Worm (Caenorhabditis elegans) whole organism, midembryonic: ENCODE results near the gene Y71H10B.1.

ENCODE experiments used
- T22C8.4 ChIP-seq: fragments of 200-800 bp; sonication (Bioruptor generic); IDR thresholded peaks from 2 replicates; pipeline ENCODE4 v1.3.6; 2022; ENCODE audit warnings: missing genetic modification characterization, missing compliant biosample characterization
- cog-1 ChIP-seq: sonication (generic microtip); optimal IDR thresholded peaks from 2 replicates; lab custom pipeline; 2016; ENCODE audit warnings: missing genetic modification characterization, missing compliant biosample characterization
- flt-1 ChIP-seq: fragments of 200-800 bp; sonication (Bioruptor generic); IDR thresholded peaks from 2 replicates; pipeline ENCODE4 v1.3.6; 2022; ENCODE audit warnings: missing genetic modification characterization, missing compliant biosample characterization
- klf-2 ChIP-seq: fragments of 200-800 bp; sonication (Bioruptor generic); conservative IDR thresholded peaks from 2 replicates; pipeline ENCODE4 v1.3.6; 2022; ENCODE audit warnings: missing genetic modification reagents, missing genetic modification characterization, missing compliant biosample characterization
- med-1 ChIP-seq: sonication (generic microtip); optimal IDR thresholded peaks from 2 replicates; lab custom pipeline; 2017; ENCODE audit warnings: missing genetic modification characterization, mild to moderate bottlenecking, missing compliant biosample characterization, antibody characterized with exemption, missing genetic modification reagents; ENCODE audit not compliant: insufficient read depth
- ref-1 ChIP-seq: fragments of 200-800 bp; sonication (Bioruptor generic); conservative IDR thresholded peaks from 2 replicates; pipeline ENCODE4 v1.3.6; 2022; ENCODE audit warnings: missing genetic modification reagents, missing genetic modification characterization, missing compliant biosample characterization
- tab-1 ChIP-seq: fragments of 200-800 bp; sonication (Bioruptor generic); IDR thresholded peaks from 2 replicates; pipeline ENCODE4 v1.3.6; 2022; ENCODE audit warnings: missing genetic modification characterization, missing compliant biosample characterization
- ztf-23 ChIP-seq: fragments of 200-800 bp; sonication (Bioruptor generic); IDR thresholded peaks from 2 replicates; pipeline ENCODE4 v1.3.6; 2022; ENCODE audit warnings: missing genetic modification reagents, missing genetic modification characterization, missing compliant biosample characterization
- ztf-29 ChIP-seq: fragments of 200-800 bp; sonication (Bioruptor generic); IDR thresholded peaks from 2 replicates; pipeline ENCODE4 v1.3.6; 2022; ENCODE audit warnings: missing genetic modification reagents, missing genetic modification characterization, missing compliant biosample characterization

The Y71H10B.1 gene

DNA sequence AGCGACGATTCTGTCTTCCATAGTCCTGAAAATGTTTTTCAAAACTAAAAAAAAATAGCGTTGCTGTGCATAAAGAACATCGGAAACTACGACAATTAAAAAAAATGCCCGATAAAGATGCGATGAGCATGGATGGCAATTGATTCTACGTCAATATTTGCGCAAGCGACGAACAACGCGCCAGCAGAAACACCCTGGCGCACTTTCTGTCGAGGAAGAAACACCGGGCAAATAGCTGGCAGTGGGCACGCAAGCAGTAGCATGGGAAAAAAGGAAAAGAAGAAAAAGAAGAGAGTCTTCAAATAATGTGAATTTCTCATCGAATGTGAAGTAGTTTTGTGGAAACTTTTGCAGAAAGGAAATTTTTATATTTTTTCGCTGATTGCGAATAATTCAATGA, 30.5 kb downstream of the Y71H10B.1 start, which contains the start of gene C14A11.9:
Gene C14A11.9 (minus strand): TSS at position 27 of the 400 bp plus-strand sequence.
- TF ChIP-seq ztf-29 (0 out of 2 replicates have a peak, but pooled peaks have one; percentile 20), cog-1 (peak; percentile 72), T22C8.4 (0 out of 2 replicates have a peak, but pooled peaks have one; percentile 29), ref-1 (GFP tag; lab: Robert Waterston, UW) (no peak), klf-2 (0 out of 2 replicates have a peak, but pooled peaks have one; percentile 13), ztf-23 (GFP tag; lab: Robert Waterston, UW) (peak; percentile 80), flt-1 (peak; percentile 66), tab-1 (GFP tag; lab: Robert Waterston, UW) (peak; percentile 74; the same call in 1 of the 2 replicates), med-1 (GFP tag; lab: Kevin White, UChicago) (peak; percentile 47)

DNA sequence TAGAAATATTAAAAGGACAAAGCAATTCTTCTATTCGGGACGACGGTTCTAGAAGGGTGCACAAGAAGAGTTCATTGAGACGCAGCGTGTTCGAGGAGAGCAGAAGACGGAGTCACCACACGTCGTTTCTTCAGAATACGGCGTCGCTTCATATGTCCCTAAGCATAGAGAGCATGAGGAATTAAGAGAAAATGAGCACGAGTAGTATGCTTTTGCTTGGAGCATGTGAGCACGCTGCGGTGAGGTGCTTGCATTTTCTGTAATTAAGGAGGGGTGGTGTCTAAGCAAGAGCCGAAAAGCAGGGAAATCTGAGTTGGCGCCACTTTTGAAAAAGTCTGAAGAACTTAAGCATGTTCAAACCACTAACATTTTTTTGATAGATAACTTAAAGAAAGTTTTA, 32.7 kb downstream of the Y71H10B.1 start, which contains the start of gene C14A11.5:
Gene C14A11.5 (minus strand): TSS at position 139 of the 400 bp plus-strand sequence.
- TF ChIP-seq cog-1 (no peak), ztf-29 (no peak), flt-1 (no peak), T22C8.4 (no peak), ref-1 (GFP tag; lab: Robert Waterston, UW) (no peak), ztf-23 (GFP tag; lab: Robert Waterston, UW) (no peak)

DNA sequence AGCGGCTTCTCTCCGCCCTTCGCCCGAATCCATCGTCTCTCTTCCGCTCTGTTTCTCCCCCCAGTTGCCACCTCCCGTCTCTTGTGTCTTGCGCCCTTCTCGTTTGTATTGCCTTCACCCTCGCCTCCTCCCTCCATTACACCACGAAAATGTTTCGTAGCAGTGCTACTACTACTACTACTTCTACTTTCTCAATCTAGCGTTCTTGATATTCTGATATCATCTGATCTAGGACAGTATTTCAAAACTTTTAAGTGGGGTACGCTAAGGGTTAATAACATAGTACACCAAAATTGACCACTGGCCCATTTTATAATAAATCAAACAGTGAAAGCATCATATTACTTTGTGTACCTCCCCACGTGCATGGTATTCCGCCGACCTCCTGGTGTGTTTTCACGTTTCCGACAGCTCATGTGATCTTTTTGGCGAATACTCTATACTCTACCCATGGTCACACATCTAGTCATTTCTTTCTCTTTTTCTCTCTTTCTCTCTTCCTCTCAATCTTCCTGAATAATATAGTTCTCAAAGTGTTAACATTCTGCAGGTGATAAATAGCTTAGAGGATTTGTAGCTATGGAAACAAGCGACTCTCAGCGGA, 37.4 kb downstream of the Y71H10B.1 start, which contains the start of gene C14A11.2:
Gene C14A11.2 (plus strand): TSS at position 551 of the 604 bp plus-strand sequence.
- TF ChIP-seq ref-1 (GFP tag; lab: Robert Waterston, UW) (no peak), T22C8.4 (no peak), ztf-29 (no peak), ztf-23 (GFP tag; lab: Robert Waterston, UW) (no peak), tab-1 (GFP tag; lab: Robert Waterston, UW) (no peak), klf-2 (no peak), cog-1 (no peak), flt-1 (no peak), med-1 (GFP tag; lab: Kevin White, UChicago) (no peak)

DNA sequence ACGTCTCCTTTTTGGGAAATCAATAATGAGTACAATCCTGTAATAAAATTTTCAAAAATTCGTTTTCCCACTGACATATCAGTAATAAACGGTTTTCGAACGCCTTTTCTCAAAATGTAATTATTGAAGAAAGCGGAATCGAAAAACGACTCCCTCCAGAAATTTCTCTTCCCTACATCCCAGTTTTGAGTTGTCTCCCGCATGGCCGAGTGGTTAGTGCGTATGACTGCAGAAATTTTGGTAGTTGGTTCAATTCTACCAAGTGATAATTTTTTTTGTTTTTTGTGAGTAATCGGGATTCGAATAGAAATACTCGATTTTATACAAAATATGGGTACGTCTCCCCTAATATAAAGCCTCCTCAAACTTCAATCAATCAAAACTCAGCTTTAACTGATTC, 38.4 kb downstream of the Y71H10B.1 start:
- TF ChIP-seq tab-1 (GFP tag; lab: Robert Waterston, UW) = 0 out of 2 replicates have a peak, but pooled peaks have one; percentile 36
- TF ChIP-seq ztf-23 (GFP tag; lab: Robert Waterston, UW) = peak; percentile 56; the same call in 1 of the 2 replicates
- peak; percentile 53 for TF ChIP-seq flt-1
- TF ChIP-seq T22C8.4 = peak; percentile 36; the same call in 1 of the 2 replicates
- peak; percentile 51; the same call in 1 of the 2 replicates for TF ChIP-seq ref-1 (GFP tag; lab: Robert Waterston, UW)

DNA sequence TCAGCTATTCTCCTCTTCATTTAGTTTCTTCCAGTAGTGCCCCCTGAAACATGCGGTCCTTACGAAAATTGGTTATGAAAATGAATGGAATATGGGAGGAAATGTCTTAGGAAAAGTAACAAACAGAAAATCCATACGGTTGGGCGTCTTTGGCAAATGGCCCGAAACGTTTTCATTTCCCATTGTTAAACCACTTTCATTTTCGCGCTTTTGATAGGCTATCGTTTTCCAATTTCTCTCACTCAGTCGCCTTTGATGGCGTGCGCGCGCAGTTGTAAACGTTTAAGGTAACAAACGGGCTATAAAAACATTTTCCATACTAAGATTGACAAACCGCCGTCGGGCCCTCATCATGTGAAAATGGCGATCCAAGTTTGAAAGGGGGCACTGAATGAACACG, 45.0 kb downstream of the Y71H10B.1 start:
- TF ChIP-seq T22C8.4 = no peak
- no peak for TF ChIP-seq cog-1
- no peak for TF ChIP-seq ztf-29
- TF ChIP-seq ztf-23 (GFP tag; lab: Robert Waterston, UW) = no peak

- TF ChIP-seq ztf-23 (GFP tag; lab: Robert Waterston, UW) (no peak), ztf-29 (no peak), cog-1 (no peak), med-1 (GFP tag; lab: Kevin White, UChicago) (no peak), tab-1 (GFP tag; lab: Robert Waterston, UW) (no peak), T22C8.4 (no peak), ref-1 (GFP tag; lab: Robert Waterston, UW) (no peak), klf-2 (no peak), flt-1 (no peak)
These were observed 45.8 kb downstream of the Y71H10B.1 start for ce11 chrX:2794324-2794723.

DNA sequence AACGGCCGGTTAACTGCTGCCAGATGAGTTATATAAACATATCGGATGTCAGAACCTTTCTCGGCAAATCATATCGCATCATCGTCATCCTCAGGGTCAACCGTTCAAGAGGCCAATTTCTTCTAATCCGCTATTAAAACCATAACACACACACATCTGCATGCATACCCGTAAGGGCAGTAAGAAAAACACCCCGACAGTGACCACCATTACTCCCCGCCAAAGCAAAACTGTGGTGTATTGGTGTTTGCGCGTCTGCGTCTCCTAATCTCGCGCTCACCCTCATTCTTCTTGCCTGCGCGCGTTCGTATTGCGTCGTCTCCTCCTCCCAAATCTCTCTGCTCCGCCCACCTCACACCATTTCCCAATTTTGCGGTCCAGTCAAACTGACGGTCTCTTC, 46.6 kb downstream of the Y71H10B.1 start:
- TF ChIP-seq flt-1 = peak; percentile 37; the same call in 1 of the 2 replicates
- TF ChIP-seq cog-1 = no peak
- no peak for TF ChIP-seq klf-2
